Worm (Caenorhabditis elegans): ENCODE data around the gene cwf-19L1.

ce11 chrV:6101243-6101898 is 6.3 kb upstream of the cwf-19L1 start:
- TF ChIP-seq unc-62 (GFP tag; optimal IDR thresholded peaks at IDR 0.05) (no peak), blmp-1 (tag; optimal IDR thresholded peaks at IDR 0.05) (no peak), snpc-4 (tag; optimal IDR thresholded peaks at IDR 0.05) (no peak)

Measured in whole organism, mixed stage, embryonic.